Worm (Caenorhabditis elegans): ENCODE results near the gene C29E4.11.

The C29E4.11 gene

DNA sequence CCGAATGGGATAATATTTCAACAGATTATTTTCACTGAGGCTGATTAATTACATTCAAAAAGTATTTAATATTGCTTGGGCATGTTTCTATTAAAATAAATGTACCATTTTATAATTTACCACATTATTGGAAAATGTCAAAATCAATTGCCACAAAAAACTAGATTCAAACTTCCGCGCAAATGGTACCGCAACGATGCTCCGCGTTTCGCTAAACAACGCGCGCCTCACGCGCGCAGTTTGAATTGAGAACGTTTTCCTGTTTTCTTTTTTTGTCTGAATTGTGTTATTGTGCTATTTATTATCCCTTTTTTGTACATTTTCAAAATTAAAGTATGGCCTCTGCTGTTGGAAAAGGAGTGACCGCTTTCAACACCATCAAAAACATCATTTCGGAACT, 17.1 kb downstream of the C29E4.11 start, which contains the start of gene C29E4.12 (continued):
- TF ChIP-seq ceh-82 (tag; optimal IDR thresholded peaks at IDR 0.05) (peak; percentile 47 to 79 (median 69)), hlh-4 (tag; optimal IDR thresholded peaks at IDR 0.05) (no peak), nhr-47 (tag; optimal IDR thresholded peaks at IDR 0.05) (peak; percentile 84), vab-15 (tag; optimal IDR thresholded peaks at IDR 0.05) (no peak), lin-13 (GFP tag; optimal IDR thresholded peaks at IDR 0.05) (peak; percentile 70), tbx-2 (tag; optimal IDR thresholded peaks at IDR 0.05) (peak; percentile 77), lin-14 (GFP tag; optimal IDR thresholded peaks at IDR 0.05) (no peak), isw-1 (GFP tag; IDR thresholded peaks at IDR 0.05) (peak; percentile 82), hlh-17 (GFP tag; optimal IDR thresholded peaks at IDR 0.05; ENCODE audit: borderline replicate concordance) (no peak), unc-30 (tag; optimal IDR thresholded peaks at IDR 0.05) (no peak), unc-130 (tag; optimal IDR thresholded peaks at IDR 0.05) (peak; percentile 40), pax-3 (tag; optimal IDR thresholded peaks at IDR 0.05) (peak; percentile 65), nhr-20 (tag; optimal IDR thresholded peaks at IDR 0.05) (peak; percentile 74), tlp-1 (tag; optimal IDR thresholded peaks at IDR 0.05) (no peak), alr-1 (tag; optimal IDR thresholded peaks at IDR 0.05; ENCODE audit: borderline replicate concordance) (no peak), nhr-90 (tag; optimal IDR thresholded peaks at IDR 0.05; ENCODE audit: poor library complexity) (peak; percentile 70), snu-23 (GFP tag; optimal IDR thresholded peaks at IDR 0.05) (peak; percentile 83), ztf-11 (tag; optimal IDR thresholded peaks at IDR 0.05) (peak in 1 of 2 experiments; percentile 18), nhr-19 (GFP tag; conservative IDR thresholded peaks at IDR 0.05) (peak; percentile 79), C34B4.2 (tag; optimal IDR thresholded peaks at IDR 0.05) (no peak), ceh-63 (GFP tag; optimal IDR thresholded peaks at IDR 0.05) (no peak), aha-1 (tag; optimal IDR thresholded peaks at IDR 0.05) (no peak), elt-2 (tag; optimal IDR thresholded peaks at IDR 0.05) (peak; percentile 26), nhr-84 (tag; optimal IDR thresholded peaks at IDR 0.05) (no peak), fkh-10 (GFP tag; optimal IDR thresholded peaks at IDR 0.05) (no peak), ces-1 (GFP tag; optimal IDR thresholded peaks at IDR 0.05) (no peak), jun-1 (tag; optimal IDR thresholded peaks at IDR 0.05) (peak; percentile 69), ceh-8 (GFP tag; optimal IDR thresholded peaks at IDR 0.05) (no peak), zag-1 (tag; optimal IDR thresholded peaks at IDR 0.05) (no peak), unc-98 (GFP tag; IDR thresholded peaks at IDR 0.05) (no peak), irx-1 (tag; optimal IDR thresholded peaks at IDR 0.05) (peak; percentile 62)

DNA sequence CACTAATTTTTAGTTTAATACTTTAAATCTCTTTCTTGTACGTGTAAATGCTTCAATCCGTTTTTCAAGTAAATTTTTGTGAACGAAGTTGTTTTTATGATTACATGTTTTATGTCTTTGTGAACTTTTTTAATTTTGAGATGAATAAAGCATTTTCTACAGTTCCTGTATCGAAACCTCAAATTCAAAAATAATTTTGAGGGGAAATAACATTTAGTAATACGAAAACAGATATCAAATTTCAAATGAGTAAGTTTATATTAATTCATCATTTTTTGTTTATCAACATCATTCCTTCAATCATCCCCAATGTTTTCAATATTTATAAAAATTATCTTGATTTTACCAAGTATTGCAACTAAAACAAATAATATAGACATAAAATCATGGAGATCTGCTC, 20.4 kb downstream of the C29E4.11 start, which contains the start of gene C29E4.10:
TSS of gene C29E4.10 (plus strand) at position 301 of the 400 bp plus-strand sequence.
- TF ChIP-seq nhr-12 (tag; optimal IDR thresholded peaks at IDR 0.05) (no peak), aha-1 (tag; optimal IDR thresholded peaks at IDR 0.05) (no peak), sptf-1 (tag; optimal IDR thresholded peaks at IDR 0.05) (no peak), hpl-2 (GFP tag; optimal IDR thresholded peaks at IDR 0.05) (no peak), tlp-1 (tag; optimal IDR thresholded peaks at IDR 0.05) (no peak), snu-23 (GFP tag; optimal IDR thresholded peaks at IDR 0.05) (no peak), nhr-90 (tag; optimal IDR thresholded peaks at IDR 0.05; ENCODE audit: poor library complexity) (no peak), hlh-17 (GFP tag; optimal IDR thresholded peaks at IDR 0.05; ENCODE audit: borderline replicate concordance) (no peak), F16B12.6 (tag; optimal IDR thresholded peaks at IDR 0.05) (no peak), efl-1 (optimal IDR thresholded peaks at IDR 0.05) (no peak), efl-1 (GFP tag; optimal IDR thresholded peaks at IDR 0.05 in 1 of 2) (no peak), hlh-4 (tag; optimal IDR thresholded peaks at IDR 0.05) (no peak), elt-3 (tag; optimal IDR thresholded peaks at IDR 0.05) (no peak), isw-1 (GFP tag; IDR thresholded peaks at IDR 0.05) (no peak), nhr-85 (tag) (no peak), lin-39 (tag; optimal IDR thresholded peaks at IDR 0.05) (no peak), ceh-63 (GFP tag; optimal IDR thresholded peaks at IDR 0.05) (no peak), alr-1 (tag; optimal IDR thresholded peaks at IDR 0.05; ENCODE audit: borderline replicate concordance) (no peak), egl-27 (tag; optimal IDR thresholded peaks at IDR 0.05) (no peak), pqm-1 (tag; optimal IDR thresholded peaks at IDR 0.05) (no peak)
